ENCODE assay signal across 2 fruit fly cellular contexts in genomic region chr3R:18365978-18366643, dm6.
TF ChIP-seq lines count a peak whose summit lies in the region.

Gene WRNexo (minus strand): TSS chr3R:18366162.
Gene Nup43 (plus strand): TSS chr3R:18366638.

TF ChIP-seq in whole organism, embryonic, 481 proteins besides CTCF, POLR2A, EP300 and RAD21 (continued from another document and continues in another):
- TF ChIP-seq MTF-1 (GFP tag; optimal IDR thresholded peaks at IDR 0.05; lab: Kevin White, UChicago; ENCODE audit: borderline replicate concordance) (no peak), CG14667 (GFP tag; IDR thresholded peaks at IDR 0.05; lab: Robert Waterston, UW) (no peak), ato (GFP tag; IDR thresholded peaks at IDR 0.05; lab: Robert Waterston, UW; ENCODE audit: partially characterized antibody) (no peak), Atf6 (GFP tag; IDR thresholded peaks at IDR 0.05; lab: Robert Waterston, UW) (no peak), CG30403 (GFP tag; optimal IDR thresholded peaks at IDR 0.05; lab: Kevin White, UChicago) (peak; percentile 61), esg (GFP tag; conservative IDR thresholded peaks at IDR 0.05; lab: Robert Waterston, UW) (no peak), caup (GFP tag; optimal IDR thresholded peaks at IDR 0.05; lab: Kevin White, UChicago; ENCODE audit: severe bottlenecking) (no peak), CG4328 (GFP tag; optimal IDR thresholded peaks at IDR 0.05; lab: Kevin White, UChicago) (no peak), Dp (GFP tag; optimal IDR thresholded peaks at IDR 0.05; lab: Kevin White, UChicago) (peak; percentile 68), lilli (GFP tag; optimal IDR thresholded peaks at IDR 0.05; lab: Kevin White, UChicago) (peak; percentile 56), CG2202 (tag; optimal IDR thresholded peaks at IDR 0.05; lab: Kevin White, UChicago) (no peak), pb (GFP tag; optimal IDR thresholded peaks at IDR 0.05; lab: Kevin White, UChicago) (no peak), wek (GFP tag; optimal IDR thresholded peaks at IDR 0.05; lab: Kevin White, UChicago) (no peak), E2f1 (GFP tag; IDR thresholded peaks at IDR 0.05; lab: Robert Waterston, UW) (peak; percentile 75), stc (GFP tag; IDR thresholded peaks at IDR 0.05; lab: Robert Waterston, UW) (no peak), Bgb (GFP tag; IDR thresholded peaks at IDR 0.05; lab: Robert Waterston, UW; ENCODE audit: partially characterized antibody) (no peak), CG3407 (GFP tag; optimal IDR thresholded peaks at IDR 0.05; lab: Kevin White, UChicago) (no peak), croc (GFP tag; conservative IDR thresholded peaks at IDR 0.05; lab: Robert Waterston, UW) (no peak), CG7928 (GFP tag; optimal IDR thresholded peaks at IDR 0.05; lab: Kevin White, UChicago) (peak; percentile 87), CG5245 (GFP tag; optimal IDR thresholded peaks at IDR 0.05; lab: Kevin White, UChicago) (no peak), CG12942 (GFP tag; optimal IDR thresholded peaks at IDR 0.05; lab: Kevin White, UChicago) (peak; percentile 28), h (optimal IDR thresholded peaks at IDR 0.05; lab: Kevin White, UChicago) (no peak), CG32767 (GFP tag; IDR thresholded peaks at IDR 0.05; lab: Robert Waterston, UW) (no peak), CG9609 (GFP tag; optimal IDR thresholded peaks at IDR 0.05; lab: Kevin White, UChicago) (peak; percentile 29), CG4820 (GFP tag; optimal IDR thresholded peaks at IDR 0.05; lab: Kevin White, UChicago) (peak; percentile 9), HmgD (GFP tag; optimal IDR thresholded peaks at IDR 0.05; lab: Kevin White, UChicago) (no peak), CG30431 (GFP tag; optimal IDR thresholded peaks at IDR 0.05; lab: Kevin White, UChicago) (no peak), ro (GFP tag; IDR thresholded peaks at IDR 0.05; lab: Robert Waterston, UW) (no peak), Nf-YC (tag; optimal IDR thresholded peaks at IDR 0.05; lab: Kevin White, UChicago) (peak; percentile 33), bbx (GFP tag; IDR thresholded peaks at IDR 0.05; lab: Robert Waterston, UW; ENCODE audit: partially characterized antibody) (no peak), tio (GFP tag; optimal IDR thresholded peaks at IDR 0.05; lab: Kevin White, UChicago) (peak; percentile 46), NfI (GFP tag; optimal IDR thresholded peaks at IDR 0.05; lab: Kevin White, UChicago) (peak; percentile 22), Dll (GFP tag; IDR thresholded peaks at IDR 0.05; lab: Robert Waterston, UW; ENCODE audit: partially characterized antibody) (no peak), lab (GFP tag; optimal IDR thresholded peaks at IDR 0.05; lab: Kevin White, UChicago) (no peak), CG1024 (GFP tag; IDR thresholded peaks at IDR 0.05; lab: Robert Waterston, UW) (0 out of 2 replicates have a peak, but pooled peaks have one; percentile 24), CG18764 (GFP tag; optimal IDR thresholded peaks at IDR 0.05; lab: Kevin White, UChicago) (no peak), bigmax (GFP tag; optimal IDR thresholded peaks at IDR 0.05; lab: Kevin White, UChicago) (no peak), tup (GFP tag; optimal IDR thresholded peaks at IDR 0.05; lab: Kevin White, UChicago) (no peak), Scr (GFP tag; IDR thresholded peaks at IDR 0.05; lab: Robert Waterston, UW; ENCODE audit: partially characterized antibody) (no peak), nom (GFP tag; optimal IDR thresholded peaks at IDR 0.05; lab: Kevin White, UChicago) (no peak), HLH54F (GFP tag; optimal IDR thresholded peaks at IDR 0.05; lab: Kevin White, UChicago) (peak; percentile 21), sr (GFP tag; IDR thresholded peaks at IDR 0.05; lab: Robert Waterston, UW) (no peak), Opbp (GFP tag; IDR thresholded peaks at IDR 0.05; lab: Robert Waterston, UW; ENCODE audit: partially characterized antibody) (no peak), Nf-YB (GFP tag; optimal IDR thresholded peaks at IDR 0.05; lab: Kevin White, UChicago) (no peak), Blimp-1 (GFP tag; optimal IDR thresholded peaks at IDR 0.05; lab: Kevin White, UChicago) (no peak), row (GFP tag; IDR thresholded peaks at IDR 0.05; lab: Robert Waterston, UW) (peak; percentile 72), CG9932 (GFP tag; IDR thresholded peaks at IDR 0.05; lab: Robert Waterston, UW) (peak; percentile 62), CG12391 (tag; optimal IDR thresholded peaks at IDR 0.05; lab: Kevin White, UChicago) (peak; percentile 44), gcm2 (GFP tag; optimal IDR thresholded peaks at IDR 0.05; lab: Kevin White, UChicago) (no peak), jumu (GFP tag; optimal IDR thresholded peaks at IDR 0.05; lab: Kevin White, UChicago) (peak; percentile 31), CG10565 (GFP tag; optimal IDR thresholded peaks at IDR 0.05; lab: Kevin White, UChicago) (no peak), fd96Cb (tag; optimal IDR thresholded peaks at IDR 0.05; lab: Kevin White, UChicago) (peak; percentile 40), CG3838 (GFP tag; optimal IDR thresholded peaks at IDR 0.05; lab: Kevin White, UChicago) (no peak), Lhr (GFP tag; optimal IDR thresholded peaks at IDR 0.05; lab: Kevin White, UChicago) (peak; percentile 44), Taf1 (GFP tag; IDR thresholded peaks at IDR 0.05; lab: Robert Waterston, UW) (no peak), CG17568 (GFP tag; optimal IDR thresholded peaks at IDR 0.05; lab: Kevin White, UChicago) (no peak), CG6272 (GFP tag; IDR thresholded peaks at IDR 0.05; lab: Robert Waterston, UW) (no peak), trem (tag; optimal IDR thresholded peaks at IDR 0.05; lab: Kevin White, UChicago) (peak; percentile 45), CG2678 (tag; optimal IDR thresholded peaks at IDR 0.05; lab: Kevin White, UChicago) (no peak), CG2116 (GFP tag; optimal IDR thresholded peaks at IDR 0.05; lab: Kevin White, UChicago) (peak; percentile 36), E2f2 (GFP tag; IDR thresholded peaks at IDR 0.05; lab: Robert Waterston, UW) (peak; percentile 57; the same call in 1 of the 2 replicates), CG12071 (GFP tag; optimal IDR thresholded peaks at IDR 0.05; lab: Kevin White, UChicago) (no peak), mam (GFP tag; optimal IDR thresholded peaks at IDR 0.05; lab: Kevin White, UChicago) (peak; percentile 61), Kr (GFP tag; optimal IDR thresholded peaks at IDR 0.05; lab: Kevin White, UChicago) (no peak), D (optimal IDR thresholded peaks at IDR 0.05; lab: Kevin White, UChicago) (no peak), D (GFP tag; optimal IDR thresholded peaks at IDR 0.05; lab: Kevin White, UChicago) (no peak), dimm (GFP tag; IDR thresholded peaks at IDR 0.05; lab: Robert Waterston, UW) (no peak)

TF ChIP-seq in whole organism, prepupa, 60 proteins besides CTCF, POLR2A, EP300 and RAD21 (continued from another document):
- TF ChIP-seq CG10669 (GFP tag; optimal IDR thresholded peaks at IDR 0.05; lab: Kevin White, UChicago) = peak; percentile 6
- TF ChIP-seq Eip75B (GFP tag; optimal IDR thresholded peaks at IDR 0.05; lab: Kevin White, UChicago) = peak; percentile 30
- no peak for TF ChIP-seq spab (GFP tag; optimal IDR thresholded peaks at IDR 0.05; lab: Kevin White, UChicago)
- no peak for TF ChIP-seq vri (GFP tag; optimal IDR thresholded peaks at IDR 0.05; lab: Kevin White, UChicago)
- TF ChIP-seq dsx (GFP tag; optimal IDR thresholded peaks at IDR 0.05; lab: Kevin White, UChicago; ENCODE audit: poor library complexity, severe bottlenecking) = no peak
- TF ChIP-seq fkh (GFP tag; optimal IDR thresholded peaks at IDR 0.05; lab: Kevin White, UChicago) = peak; percentile 47
- peak; percentile 40 for TF ChIP-seq CG11902 (GFP tag; optimal IDR thresholded peaks at IDR 0.05; lab: Kevin White, UChicago)
- peak; percentile 29 for TF ChIP-seq topi (GFP tag; optimal IDR thresholded peaks at IDR 0.05; lab: Kevin White, UChicago)
- TF ChIP-seq salr (GFP tag; optimal IDR thresholded peaks at IDR 0.05; lab: Kevin White, UChicago) = no peak
- peak; percentile 49 for TF ChIP-seq CG31627 (GFP tag; optimal IDR thresholded peaks at IDR 0.05; lab: Kevin White, UChicago)
- TF ChIP-seq CG8119 (GFP tag; IDR thresholded peaks at IDR 0.05; lab: Robert Waterston, UW) = no peak
- no peak for TF ChIP-seq CG7368 (GFP tag; optimal IDR thresholded peaks at IDR 0.05; lab: Kevin White, UChicago)
- TF ChIP-seq Blimp-1 (GFP tag; optimal IDR thresholded peaks at IDR 0.05; lab: Kevin White, UChicago) = no peak
- peak; percentile 46 for TF ChIP-seq CG32006 (GFP tag; optimal IDR thresholded peaks at IDR 0.05; lab: Kevin White, UChicago)
- TF ChIP-seq Gug (GFP tag; IDR thresholded peaks at IDR 0.05; lab: Robert Waterston, UW) = no peak
- TF ChIP-seq fd85E (GFP tag; optimal IDR thresholded peaks at IDR 0.05; lab: Kevin White, UChicago) = no peak
- TF ChIP-seq pdm3 (GFP tag; optimal IDR thresholded peaks at IDR 0.05; lab: Kevin White, UChicago) = peak; percentile 52
- TF ChIP-seq cyc (GFP tag; optimal IDR thresholded peaks at IDR 0.05; lab: Kevin White, UChicago) = peak; percentile 54
- TF ChIP-seq Ets96B (tag; optimal IDR thresholded peaks at IDR 0.05; lab: Kevin White, UChicago) = peak; percentile 2
- TF ChIP-seq CG9139 (GFP tag; optimal IDR thresholded peaks at IDR 0.05; lab: Kevin White, UChicago) = no peak
- TF ChIP-seq CG6808 (GFP tag; optimal IDR thresholded peaks at IDR 0.05; lab: Kevin White, UChicago) = no peak
- TF ChIP-seq Sox14 (GFP tag; optimal IDR thresholded peaks at IDR 0.05; lab: Kevin White, UChicago) = peak; percentile 57
- TF ChIP-seq OdsH (GFP tag; optimal IDR thresholded peaks at IDR 0.05; lab: Kevin White, UChicago) = peak; percentile 52
- TF ChIP-seq CG4318 (GFP tag; optimal IDR thresholded peaks at IDR 0.05; lab: Kevin White, UChicago) = no peak
- no peak for TF ChIP-seq CG16779 (tag; optimal IDR thresholded peaks at IDR 0.05; lab: Kevin White, UChicago)
- TF ChIP-seq CG1621 (tag; optimal IDR thresholded peaks at IDR 0.05; lab: Kevin White, UChicago) = no peak
- peak; percentile 22 for TF ChIP-seq CG34406 (GFP tag; optimal IDR thresholded peaks at IDR 0.05; lab: Kevin White, UChicago)
- no peak for TF ChIP-seq CG6854 (GFP tag; optimal IDR thresholded peaks at IDR 0.05; lab: Kevin White, UChicago)
- peak; percentile 48 for TF ChIP-seq acj6 (GFP tag; optimal IDR thresholded peaks at IDR 0.05; lab: Kevin White, UChicago)
- no peak for TF ChIP-seq CG11294 (GFP tag; IDR thresholded peaks at IDR 0.05; lab: Robert Waterston, UW)
- TF ChIP-seq CG15336 (GFP tag; IDR thresholded peaks at IDR 0.05; lab: Robert Waterston, UW) = no peak
- no peak for TF ChIP-seq CG6276 (GFP tag; optimal IDR thresholded peaks at IDR 0.05; lab: Kevin White, UChicago)
- TF ChIP-seq fd59A (GFP tag; optimal IDR thresholded peaks at IDR 0.05; lab: Kevin White, UChicago) = no peak
- no peak for TF ChIP-seq Sox102F (GFP tag; optimal IDR thresholded peaks at IDR 0.05; lab: Kevin White, UChicago)
- TF ChIP-seq Hr38 (GFP tag; optimal IDR thresholded peaks at IDR 0.05; lab: Kevin White, UChicago) = no peak
- TF ChIP-seq Hr4 (GFP tag; optimal IDR thresholded peaks at IDR 0.05; lab: Kevin White, UChicago) = peak; percentile 56
- TF ChIP-seq Met (GFP tag; optimal IDR thresholded peaks at IDR 0.05; lab: Kevin White, UChicago) = peak; percentile 21
